Fruit fly (Drosophila melanogaster) whole organism: Measurements from ENCODE around the gene CG17118.

Experiments used
- CG8478 ChIP-seq: fragments of >200 bp; optimal IDR thresholded peaks from 2 replicates; lab custom pipeline; 2018; ENCODE audit warnings: inconsistent platforms
- Dll ChIP-seq: fragments of >200 bp; optimal IDR thresholded peaks from 2 replicates; lab custom pipeline; 2017
- pan ChIP-seq: fragments of >200 bp; optimal IDR thresholded peaks from 2 replicates; lab custom pipeline; 2017

- TF ChIP-seq CG8478 (no peak), pan (lab: Kevin White, UChicago) (no peak), Dll (no peak)
These were observed 22.6 kb downstream of the CG17118 start for dm6 chr2L:10752668-10753067.
